Worm (Caenorhabditis elegans) whole organism, L4 larva: ENCODE results near the gene mif-1.

Experiments
- F10B5.3 ChIP-seq: sonication (generic microtip); optimal IDR thresholded peaks from 2 replicates; lab custom pipeline; 2016; ENCODE audit warnings: mild to moderate bottlenecking, missing genetic modification characterization, missing compliant biosample characterization
- F37D6.2 ChIP-seq: sonication (generic microtip); optimal IDR thresholded peaks from 2 replicates; lab custom pipeline; 2016; ENCODE audit warnings: mild to moderate bottlenecking, missing genetic modification characterization, missing compliant biosample characterization
- F44E2.7 ChIP-seq: fragments of 200-800 bp; sonication (Bioruptor generic); IDR thresholded peaks from 2 replicates; pipeline ENCODE4 v2.1.2; 2022; ENCODE audit warnings: missing genetic modification characterization, missing compliant biosample characterization
- T20F7.1 ChIP-seq: fragments of 200-800 bp; sonication (Bioruptor generic); optimal IDR thresholded peaks from 2 replicates; lab custom pipeline; 2018; ENCODE audit warnings: mild to moderate bottlenecking, missing genetic modification characterization, missing compliant biosample characterization
- Y48G9A.11 ChIP-seq: fragments of 200-800 bp; sonication (Bioruptor generic); IDR thresholded peaks from 2 replicates; pipeline ENCODE4 v1.3.6; 2022; ENCODE audit warnings: missing genetic modification reagents, missing genetic modification characterization, missing compliant biosample characterization
- Y75B8A.6 ChIP-seq: fragments of 200-800 bp; sonication (Bioruptor generic); IDR thresholded peaks from 2 replicates; pipeline ENCODE4 v1.3.6; 2022; ENCODE audit warnings: missing genetic modification reagents, missing genetic modification characterization, missing compliant biosample characterization
- ZK337.2 ChIP-seq: fragments of 200-800 bp; sonication (Bioruptor generic); IDR thresholded peaks from 2 replicates; pipeline ENCODE4 v1.3.6; 2022; ENCODE audit warnings: missing genetic modification reagents, missing genetic modification characterization, missing compliant biosample characterization
- aha-1 ChIP-seq: fragments of 150-350 bp; peaks from one replicate; lab custom pipeline; 2014; ENCODE audit warnings: missing biosample characterization, missing genetic modification characterization
- attf-4 ChIP-seq: sonication (generic microtip); optimal IDR thresholded peaks from 3 replicates; lab custom pipeline; 2017; ENCODE audit warnings: missing biosample characterization, missing genetic modification characterization
- daf-12 ChIP-seq: fragments of 150-350 bp; optimal IDR thresholded peaks from 2 replicates; lab custom pipeline; 2014; ENCODE audit warnings: missing biosample characterization, missing genetic modification reagents, missing genetic modification characterization
- daf-19 ChIP-seq: fragments of 200-800 bp; sonication (Bioruptor generic); conservative IDR thresholded peaks from 2 replicates; pipeline ENCODE4 v1.3.6; 2022; ENCODE audit warnings: missing genetic modification characterization, missing compliant biosample characterization
- hif-1 ChIP-seq, 2 experiments: sonication (generic microtip); optimal IDR thresholded peaks; 2 replicates each; lab custom pipeline; 2016 to 2017; ENCODE audit warnings: missing compliant biosample characterization in 2 of 2, missing genetic modification characterization in 2 of 2, missing genetic modification reagents in 2 of 2, missing genotype in 2 of 2, mild to moderate bottlenecking in 1 of 2
- hlh-11 ChIP-seq: fragments of 200-800 bp; sonication (Bioruptor generic); optimal IDR thresholded peaks from 2 replicates; lab custom pipeline; 2018; ENCODE audit warnings: mild to moderate bottlenecking, missing genetic modification characterization, missing compliant biosample characterization
- hlh-30 ChIP-seq: sonication (generic microtip); optimal IDR thresholded peaks from 2 replicates; lab custom pipeline; 2017; ENCODE audit warnings: antibody characterized with exemption, mild to moderate bottlenecking, missing genetic modification characterization, missing compliant biosample characterization; ENCODE audit not compliant: insufficient read depth
- hmg-1.1 ChIP-seq: fragments of 200-800 bp; sonication (Bioruptor generic); IDR thresholded peaks from 2 replicates; pipeline ENCODE4 v1.3.6; 2022; ENCODE audit warnings: missing genetic modification reagents, missing genetic modification characterization, missing compliant biosample characterization
- jun-1 ChIP-seq: fragments of 150-350 bp; optimal IDR thresholded peaks from 2 replicates; lab custom pipeline; 2014; ENCODE audit warnings: missing biosample characterization, missing genetic modification reagents, missing genetic modification characterization
- lin-1 ChIP-seq: fragments of 200-800 bp; sonication (Bioruptor generic); IDR thresholded peaks from 2 replicates; pipeline ENCODE4 v1.3.6; 2022; ENCODE audit warnings: missing genetic modification reagents, missing genetic modification characterization, missing compliant biosample characterization
- lin-13 ChIP-seq: fragments of 150-350 bp; optimal IDR thresholded peaks from 2 replicates; lab custom pipeline; 2014; ENCODE audit warnings: missing biosample characterization, missing genetic modification reagents, missing genetic modification characterization
- lin-29 ChIP-seq: fragments of 200-800 bp; sonication (Bioruptor generic); IDR thresholded peaks from 2 replicates; pipeline ENCODE4 v1.3.6; 2022; ENCODE audit warnings: missing genetic modification reagents, missing genetic modification characterization, missing compliant biosample characterization
- lsy-2 ChIP-seq, 2 experiments: fragments of 150-350 bp in 1 of 2; sonication (generic microtip) in 1 of 2; optimal IDR thresholded peaks; 2 replicates each; lab custom pipeline; 2014 to 2017; ENCODE audit warnings: missing biosample characterization in 2 of 2, missing genetic modification characterization in 2 of 2
- mdl-1 ChIP-seq, 2 experiments: fragments of 150-350 bp in 1 of 2; sonication (generic microtip) in 1 of 2; optimal IDR thresholded peaks; 2 replicates each; lab custom pipeline; 2014 to 2017; ENCODE audit warnings: missing biosample characterization in 2 of 2, missing genetic modification characterization in 2 of 2
- mep-1 ChIP-seq: fragments of 150-350 bp; sonication (generic microtip); optimal IDR thresholded peaks from 3 replicates; lab custom pipeline; 2014; ENCODE audit warnings: missing biosample characterization, missing genetic modification characterization
- mes-2 ChIP-seq: sonication (generic microtip); optimal IDR thresholded peaks from 2 replicates; lab custom pipeline; 2016; ENCODE audit warnings: missing genotype, mild to moderate bottlenecking, missing genetic modification characterization, missing compliant biosample characterization; ENCODE audit not compliant: poor library complexity, severe bottlenecking
- mxl-3 ChIP-seq: fragments of 200-800 bp; sonication (Bioruptor generic); optimal IDR thresholded peaks from 2 replicates; lab custom pipeline; 2018; ENCODE audit warnings: mild to moderate bottlenecking, missing genetic modification characterization, missing compliant biosample characterization
- nhr-10 ChIP-seq: fragments of 150-350 bp; optimal IDR thresholded peaks from 2 replicates; lab custom pipeline; 2014; ENCODE audit warnings: missing biosample characterization, missing genetic modification characterization
- nhr-102 ChIP-seq: sonication (generic microtip); optimal IDR thresholded peaks from 2 replicates; lab custom pipeline; 2016; ENCODE audit warnings: mild to moderate bottlenecking, missing genetic modification characterization, moderate library complexity, missing compliant biosample characterization
- nhr-11 ChIP-seq: fragments of 150-350 bp; optimal IDR thresholded peaks from 2 replicates; lab custom pipeline; 2014; ENCODE audit warnings: missing biosample characterization, missing genetic modification characterization
- nhr-42 ChIP-seq: fragments of 200-800 bp; sonication (Bioruptor generic); IDR thresholded peaks from 2 replicates; pipeline ENCODE4 v1.3.6; 2022; ENCODE audit warnings: missing genetic modification characterization, missing compliant biosample characterization
- nhr-48 ChIP-seq: sonication (generic microtip); optimal IDR thresholded peaks from 2 replicates; lab custom pipeline; 2016; ENCODE audit warnings: mild to moderate bottlenecking, missing genetic modification characterization, missing compliant biosample characterization
- nhr-77 ChIP-seq: fragments of 150-350 bp; optimal IDR thresholded peaks from 2 replicates; lab custom pipeline; 2014; ENCODE audit warnings: missing biosample characterization, missing genetic modification characterization
- pha-4 ChIP-seq, 2 experiments: fragments of 150-350 bp in 1 of 2; fragments of 200-800 bp in 1 of 2; sonication (Bioruptor generic) in 1 of 2; IDR thresholded peaks in 1 of 2; optimal IDR thresholded peaks in 1 of 2; 2 replicates each; pipeline versions ENCODE4 v1.3.6 to Lab custom; 2014 to 2022; ENCODE audit warnings: missing genetic modification characterization in 2 of 2, missing genetic modification reagents in 2 of 2, missing biosample characterization in 1 of 2, missing compliant biosample characterization in 1 of 2
- php-3 ChIP-seq: fragments of 200-800 bp; sonication (Bioruptor generic); IDR thresholded peaks from 2 replicates; pipeline ENCODE4 v1.3.6; 2022; ENCODE audit warnings: missing genetic modification reagents, missing genetic modification characterization, missing compliant biosample characterization
- sdz-12 ChIP-seq: fragments of 200-800 bp; sonication (Bioruptor generic); optimal IDR thresholded peaks from 2 replicates; lab custom pipeline; 2018; ENCODE audit warnings: mild to moderate bottlenecking, missing genetic modification characterization, missing compliant biosample characterization
- set-16 ChIP-seq: fragments of 200-800 bp; sonication (Bioruptor generic); IDR thresholded peaks from 2 replicates; pipeline ENCODE4 v1.3.6; 2022; ENCODE audit warnings: missing genetic modification reagents, missing genetic modification characterization, missing compliant biosample characterization
- unc-62 ChIP-seq, 3 experiments: fragments of 150-350 bp in 1 of 3; sonication (generic microtip); optimal IDR thresholded peaks in 2 of 3; peaks in 1 of 3; 1 replicate in 1 of 3; 2 replicates in 2 of 3; lab custom pipeline; 2014 to 2017; ENCODE audit warnings: missing biosample characterization in 3 of 3, missing genetic modification characterization in 3 of 3, missing genetic modification reagents in 3 of 3, missing genotype in 1 of 3
- zag-1 ChIP-seq: fragments of 150-350 bp; optimal IDR thresholded peaks from 2 replicates; lab custom pipeline; 2014; ENCODE audit warnings: missing biosample characterization, missing genetic modification characterization
- zip-11 ChIP-seq: fragments of 200-800 bp; sonication (Bioruptor generic); IDR thresholded peaks from 2 replicates; pipeline ENCODE4 v1.3.6; 2022; ENCODE audit warnings: missing genetic modification characterization, missing compliant biosample characterization
- ztf-11 ChIP-seq: fragments of 150-350 bp; optimal IDR thresholded peaks from 2 replicates; lab custom pipeline; 2014; ENCODE audit warnings: missing biosample characterization, missing genetic modification characterization

The mif-1 gene

ce11 chrIII:11834783-11835182 lies 13.2 kb upstream of the mif-1 start (continued):
- TF ChIP-seq hif-1 (tag; optimal IDR thresholded peaks at IDR 0.05; lab: Kevin White, UChicago): no peak
- TF ChIP-seq hlh-11 (tag; lab: Kevin White, UChicago): peak; percentile 69
- no peak for TF ChIP-seq zip-11 (GFP tag; lab: Robert Waterston, UW)
- no peak for TF ChIP-seq nhr-10 (tag; lab: Kevin White, UChicago)
- no peak for TF ChIP-seq daf-19 (GFP tag; lab: Robert Waterston, UW)
- no peak for TF ChIP-seq nhr-48 (tag; lab: Kevin White, UChicago)
- TF ChIP-seq daf-12 (tag; lab: Kevin White, UChicago): no peak
- no peak for TF ChIP-seq ztf-11 (tag; lab: Kevin White, UChicago)
- TF ChIP-seq jun-1 (tag; lab: Kevin White, UChicago): peak; percentile 13
- TF ChIP-seq F44E2.7: no peak
- TF ChIP-seq mdl-1 (tag; optimal IDR thresholded peaks at IDR 0.05; lab: Kevin White, UChicago): peak in 1 of 2 experiments; percentile 8
- TF ChIP-seq php-3 (GFP tag; lab: Robert Waterston, UW): no peak
- TF ChIP-seq sdz-12 (GFP tag; lab: Kevin White, UChicago): no peak
- peak; percentile 14 for TF ChIP-seq nhr-77 (tag; lab: Kevin White, UChicago)
- peak; percentile 10 for TF ChIP-seq mxl-3 (GFP tag; lab: Kevin White, UChicago)
- TF ChIP-seq zag-1 (tag; lab: Kevin White, UChicago): no peak
- no peak for TF ChIP-seq ZK337.2 (GFP tag; lab: Robert Waterston, UW)
- TF ChIP-seq nhr-42 (GFP tag; lab: Robert Waterston, UW): no peak
- peak; percentile 9; the same call in 1 of the 2 replicates for TF ChIP-seq hmg-1.1
- no peak for TF ChIP-seq F10B5.3 (tag; lab: Kevin White, UChicago)
- TF ChIP-seq pha-4 (GFP tag; IDR thresholded peaks at IDR 0.05; lab: Robert Waterston, UW): no peak
- peak; percentile 88 for TF ChIP-seq pha-4 (tag; optimal IDR thresholded peaks at IDR 0.05; lab: Kevin White, UChicago)
- TF ChIP-seq lin-13 (GFP tag; lab: Kevin White, UChicago): peak; percentile 34

- TF ChIP-seq hlh-30: peak; percentile 9
- 0 out of 2 replicates have a peak, but pooled peaks have one; percentile 19 for TF ChIP-seq set-16
- TF ChIP-seq aha-1 (tag; lab: Kevin White, UChicago): peak; percentile 66
- no peak for TF ChIP-seq attf-4 (tag; lab: Kevin White, UChicago)
- no peak for TF ChIP-seq Y75B8A.6 (GFP tag; lab: Robert Waterston, UW)
- no peak for TF ChIP-seq T20F7.1
- TF ChIP-seq daf-12 (tag; lab: Kevin White, UChicago): no peak
- TF ChIP-seq nhr-102 (tag; lab: Kevin White, UChicago): no peak
- TF ChIP-seq mep-1: peak; percentile 32
- peak in 1 of 2 experiments; percentile 33 for TF ChIP-seq mdl-1 (tag; optimal IDR thresholded peaks at IDR 0.05; lab: Kevin White, UChicago)
- TF ChIP-seq lin-29 (GFP tag; lab: Robert Waterston, UW): no peak
- TF ChIP-seq mes-2 (tag; lab: Kevin White, UChicago): peak; percentile 41
- TF ChIP-seq pha-4 (GFP tag; IDR thresholded peaks at IDR 0.05; lab: Robert Waterston, UW): no peak
- TF ChIP-seq pha-4 (tag; optimal IDR thresholded peaks at IDR 0.05; lab: Kevin White, UChicago): no peak
- TF ChIP-seq hif-1 (tag; optimal IDR thresholded peaks at IDR 0.05; lab: Kevin White, UChicago): peak in 1 of 2 experiments; percentile 10
- no peak for TF ChIP-seq Y48G9A.11 (GFP tag; lab: Robert Waterston, UW)
- TF ChIP-seq nhr-11 (tag; lab: Kevin White, UChicago): peak; percentile 9
- no peak for TF ChIP-seq lin-1
- TF ChIP-seq lsy-2 (tag; optimal IDR thresholded peaks at IDR 0.05; lab: Kevin White, UChicago): peak in 1 of 2 experiments; percentile 51
- TF ChIP-seq F37D6.2 (tag; lab: Kevin White, UChicago): no peak
- TF ChIP-seq unc-62 (GFP tag; optimal IDR thresholded peaks at IDR 0.05 in 1 of 2; lab: Kevin White, UChicago): peak in 1 of 2 experiments; percentile 50
- TF ChIP-seq unc-62 (tag; optimal IDR thresholded peaks at IDR 0.05; lab: Kevin White, UChicago): no peak
- TF ChIP-seq mxl-3 (GFP tag; lab: Kevin White, UChicago): peak; percentile 4
- peak; percentile 9 for TF ChIP-seq hlh-11 (tag; lab: Kevin White, UChicago)
- 0 out of 2 replicates have a peak, but pooled peaks have one; percentile 2 for TF ChIP-seq ZK337.2 (GFP tag; lab: Robert Waterston, UW)
- peak; percentile 25; the same call in 1 of the 2 replicates for TF ChIP-seq hmg-1.1
Observed at ce11 chrIII:11836054-11836453, 11.9 kb upstream of the mif-1 start.
